Fruit fly (Drosophila melanogaster) S2 (cell line): ENCODE results near the gene Npc2c.

Experiments
- CG8478 ChIP-seq: fragments of >200 bp; optimal IDR thresholded peaks from 2 replicates; lab custom pipeline; 2018
- CTCF ChIP-seq, 2 experiments: fragments of >200 bp; optimal IDR thresholded peaks; 2 replicates each; lab custom pipeline; 2018

Gene Npc2c

dm6 chr3R:10068780-10069179, 8.7 kb downstream of the Npc2c start:
- TF ChIP-seq CG8478: no peak
- no peak for TF ChIP-seq CTCF (optimal IDR thresholded peaks at IDR 0.05; lab: Kevin White, UChicago)

DNA sequence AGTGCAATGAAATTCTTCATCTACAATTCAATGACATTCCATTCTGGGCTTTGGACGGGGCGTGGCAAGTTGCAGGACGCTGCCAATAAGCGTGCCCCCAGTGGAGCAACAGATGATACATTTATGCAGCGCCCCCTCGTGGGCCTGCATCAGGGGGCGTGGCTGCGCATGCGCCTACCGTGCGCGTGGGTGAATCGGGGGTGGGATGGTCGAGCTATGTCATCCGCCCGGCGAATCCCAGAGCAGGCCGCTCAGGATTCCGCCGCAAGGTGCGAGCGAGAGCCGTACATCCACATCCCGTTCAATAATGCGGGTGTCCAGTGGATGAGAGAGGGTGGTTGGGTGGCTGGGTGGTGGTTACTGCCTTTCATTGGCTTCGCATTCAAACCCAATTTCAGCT, 10.1 kb downstream of the Npc2c start:
- TF ChIP-seq CTCF (optimal IDR thresholded peaks at IDR 0.05; lab: Kevin White, UChicago): no peak
- no peak for TF ChIP-seq CG8478

DNA sequence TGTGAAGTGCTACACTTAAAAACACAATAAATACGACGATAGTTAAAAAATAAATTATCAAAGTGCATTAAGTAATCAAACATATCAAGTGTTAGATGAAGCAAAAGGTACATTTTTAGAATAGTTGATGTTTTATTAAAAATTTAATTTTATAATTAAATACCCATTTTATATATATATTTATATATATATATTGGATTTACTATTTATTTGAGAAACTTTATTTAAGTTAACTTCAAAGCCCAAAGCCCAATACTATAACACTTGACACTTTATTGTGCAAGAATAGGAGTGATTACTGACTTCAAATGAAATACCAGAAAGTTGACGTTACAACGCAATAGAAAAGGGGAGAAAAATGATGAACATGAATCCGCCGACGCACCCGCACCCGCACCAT, 10.8 kb downstream of the Npc2c start, which contains the start of gene nerfin-2:
Gene nerfin-2, plus strand, starts transcription at position 301 of the 400 bp plus-strand sequence.
- no peak for TF ChIP-seq CTCF (optimal IDR thresholded peaks at IDR 0.05; lab: Kevin White, UChicago)
- TF ChIP-seq CG8478: no peak

dm6 chr3R:10075323-10075788, 15.3 kb downstream of the Npc2c start, which contains the start of gene Alp13:
TSS of gene Alp13 (minus strand) at chr3R:10075373.
- TF ChIP-seq CG8478 (no peak), CTCF (optimal IDR thresholded peaks at IDR 0.05; lab: Kevin White, UChicago) (no peak)

dm6 chr3R:10076665-10077064, 16.6 kb downstream of the Npc2c start:
- no peak for TF ChIP-seq CG8478
- peak in 1 of 2 experiments; percentile 54 for TF ChIP-seq CTCF (optimal IDR thresholded peaks at IDR 0.05; lab: Kevin White, UChicago)

- no peak for TF ChIP-seq CG8478
- no peak for TF ChIP-seq CTCF (optimal IDR thresholded peaks at IDR 0.05; lab: Kevin White, UChicago)
Observed at dm6 chr3R:10078468-10079143, 18.6 kb downstream of the Npc2c start.

DNA sequence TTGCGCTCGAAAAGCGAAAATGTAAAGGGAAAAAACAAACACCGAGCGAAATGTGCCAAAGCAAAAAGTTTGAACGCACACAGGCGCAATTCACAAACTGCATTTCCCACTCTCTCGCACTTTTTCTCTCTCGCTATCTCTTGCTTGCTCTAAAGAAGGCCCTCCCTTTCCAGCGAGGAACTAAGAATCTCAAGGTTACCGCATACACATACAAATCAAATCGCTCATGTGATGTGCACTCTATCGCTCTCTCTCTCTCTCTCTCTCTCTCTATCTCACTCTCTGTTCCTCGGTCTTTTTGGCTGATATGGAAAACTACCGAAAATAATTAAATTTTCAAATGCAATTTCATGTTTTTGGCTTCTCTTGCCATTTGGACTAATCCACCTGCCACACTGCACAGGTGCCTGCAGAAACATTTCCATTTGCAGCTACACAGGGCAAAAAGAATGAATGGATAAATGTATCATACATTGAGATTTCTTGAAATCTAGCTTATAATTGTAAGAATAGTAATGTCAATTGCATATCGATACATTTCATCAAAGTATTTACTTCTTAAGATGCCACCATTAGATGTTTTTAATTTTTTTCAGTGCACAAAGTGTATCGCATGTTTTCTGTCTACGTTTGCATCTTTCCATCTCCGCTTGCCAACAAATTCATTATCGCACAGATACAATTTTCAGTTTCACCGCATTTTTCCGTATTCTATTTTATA, 19.4 kb downstream of the Npc2c start:
- no peak for TF ChIP-seq CTCF (optimal IDR thresholded peaks at IDR 0.05; lab: Kevin White, UChicago)
- no peak for TF ChIP-seq CG8478

DNA sequence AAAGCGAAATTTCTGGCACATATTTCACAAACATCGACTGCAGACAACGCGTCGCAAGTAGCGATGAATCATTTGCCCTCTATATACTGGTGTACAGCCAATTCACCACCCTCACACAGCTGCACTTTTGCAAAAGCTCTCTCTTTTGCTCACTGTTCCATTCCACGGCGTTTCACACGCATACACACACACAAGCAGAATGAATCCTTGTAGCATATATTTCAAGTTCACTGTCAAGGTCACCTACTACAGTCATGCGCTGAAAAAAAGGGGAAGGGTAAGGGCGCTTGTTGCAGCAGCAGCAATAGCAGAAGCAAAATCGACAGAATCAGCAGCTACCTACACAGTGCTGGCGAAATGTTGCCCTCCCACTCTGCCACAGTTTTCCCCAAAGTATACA, 20.6 kb downstream of the Npc2c start:
- no peak for TF ChIP-seq CG8478
- TF ChIP-seq CTCF (optimal IDR thresholded peaks at IDR 0.05; lab: Kevin White, UChicago): no peak

dm6 chr3R:10081469-10082111, 21.5 kb downstream of the Npc2c start:
- no peak for TF ChIP-seq CTCF (optimal IDR thresholded peaks at IDR 0.05; lab: Kevin White, UChicago)
- TF ChIP-seq CG8478: no peak

DNA sequence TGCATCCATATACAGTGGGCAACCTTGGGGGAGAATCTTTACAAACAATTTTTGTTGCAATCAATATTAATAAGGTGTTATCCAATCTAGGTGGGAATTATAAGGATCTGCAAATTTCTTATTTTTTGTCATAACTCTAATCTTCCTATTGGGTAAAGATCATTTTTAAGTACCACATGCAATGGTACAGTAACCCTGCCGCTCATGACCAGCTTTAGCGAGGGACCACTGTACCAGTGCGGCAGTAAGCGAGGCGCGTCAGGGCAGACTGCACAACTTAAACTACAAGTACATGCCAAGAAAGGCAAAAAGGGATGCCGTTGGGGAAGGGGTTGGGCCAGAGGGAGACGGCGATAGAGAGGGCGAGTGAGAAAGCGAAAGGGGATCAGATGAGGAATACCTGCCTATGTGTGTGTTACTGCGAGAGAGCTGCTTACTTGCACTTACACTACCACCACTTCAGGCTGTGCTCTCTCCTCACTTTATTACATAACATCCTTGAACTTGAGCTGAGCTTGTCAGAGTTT, 22.6 kb downstream of the Npc2c start:
- no peak for TF ChIP-seq CG8478
- TF ChIP-seq CTCF (optimal IDR thresholded peaks at IDR 0.05; lab: Kevin White, UChicago): no peak

- TF ChIP-seq CG8478 (no peak), CTCF (optimal IDR thresholded peaks at IDR 0.05; lab: Kevin White, UChicago) (no peak)
Observed at dm6 chr3R:10083077-10083476, 23.0 kb downstream of the Npc2c start.

- TF ChIP-seq CTCF (optimal IDR thresholded peaks at IDR 0.05; lab: Kevin White, UChicago) (no peak), CG8478 (no peak)
Observed at dm6 chr3R:10084179-10084647, 24.2 kb downstream of the Npc2c start.

DNA sequence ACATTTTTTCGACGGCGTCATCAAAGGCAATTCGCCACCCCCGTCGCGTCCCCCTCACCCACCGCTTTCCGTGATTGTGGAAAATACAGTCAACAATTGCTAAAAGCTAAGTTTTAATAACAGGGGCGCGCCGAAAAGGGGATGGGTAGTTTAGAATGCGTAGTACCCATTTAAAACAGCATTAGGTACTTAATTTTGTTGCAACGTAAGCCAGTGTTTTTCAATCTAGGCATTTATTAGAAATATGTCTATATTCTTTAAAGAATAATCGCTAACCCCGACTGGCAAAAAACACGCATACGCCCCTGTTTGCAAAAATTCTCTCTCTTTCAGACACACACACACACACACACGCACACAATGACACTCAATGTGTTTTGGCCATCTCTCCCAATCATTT, 24.9 kb downstream of the Npc2c start:
- TF ChIP-seq CTCF (optimal IDR thresholded peaks at IDR 0.05; lab: Kevin White, UChicago) (no peak), CG8478 (no peak)

dm6 chr3R:10086222-10086621, 26.2 kb downstream of the Npc2c start:
- TF ChIP-seq CTCF (optimal IDR thresholded peaks at IDR 0.05; lab: Kevin White, UChicago) (no peak), CG8478 (no peak)

DNA sequence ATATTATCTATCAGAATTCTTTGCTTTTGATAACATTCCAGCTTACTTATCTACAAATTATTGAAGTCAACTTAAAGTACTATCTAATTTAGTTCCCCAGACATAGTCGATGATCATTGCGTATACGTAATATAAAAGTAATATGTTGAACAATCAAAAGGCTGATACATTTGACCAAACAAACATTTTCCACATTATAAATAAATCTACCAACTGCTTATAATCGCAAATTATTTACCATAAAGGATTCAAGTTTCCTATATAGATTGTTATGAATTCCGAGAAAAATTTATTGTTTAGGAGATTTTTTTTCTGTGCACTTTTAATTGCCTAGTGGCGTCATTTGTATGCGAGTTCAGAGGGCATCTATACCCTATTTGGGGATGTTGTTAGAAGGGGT, 26.6 kb downstream of the Npc2c start:
- TF ChIP-seq CG8478 (no peak), CTCF (optimal IDR thresholded peaks at IDR 0.05; lab: Kevin White, UChicago) (no peak)
